Fruit fly (Drosophila melanogaster) whole organism, embryonic: ENCODE measurements around the gene Cpr66Cb.

Source experiments
- Ada2b ChIP-seq: fragments of 200-800 bp; sonication (Bioruptor generic); IDR thresholded peaks from 2 replicates; pipeline ENCODE4 v1.3.6; 2022; ENCODE audit warnings: missing biosample characterization, missing genetic modification characterization
- CG6854 ChIP-seq: fragments of 200-800 bp; sonication (Bioruptor generic); optimal IDR thresholded peaks from 3 replicates; lab custom pipeline; 2017; ENCODE audit warnings: missing biosample characterization, mild to moderate bottlenecking, missing genetic modification characterization
- HLH3B ChIP-seq: fragments of 200-800 bp; sonication (Bioruptor generic); IDR thresholded peaks from 2 replicates; pipeline ENCODE4 v1.3.6; 2022; ENCODE audit warnings: missing biosample characterization, missing genetic modification characterization
- Hey ChIP-seq: fragments of 200-800 bp; sonication (Bioruptor generic); optimal IDR thresholded peaks from 3 replicates; lab custom pipeline; 2018; ENCODE audit warnings: missing biosample characterization, mild to moderate bottlenecking, missing genetic modification characterization
- Sox100B ChIP-seq: fragments of 200-800 bp; sonication (Bioruptor generic); optimal IDR thresholded peaks from 3 replicates; lab custom pipeline; 2018; ENCODE audit warnings: missing biosample characterization, mild to moderate bottlenecking, missing genetic modification characterization
- abd-A ChIP-seq: fragments of 200-800 bp; sonication (Bioruptor generic); optimal IDR thresholded peaks from 3 replicates; lab custom pipeline; 2019; ENCODE audit warnings: missing biosample characterization, mild to moderate bottlenecking, missing genetic modification characterization, moderate library complexity
- gsb-n ChIP-seq: fragments of 200-800 bp; sonication (Bioruptor generic); optimal IDR thresholded peaks from 3 replicates; lab custom pipeline; 2018; ENCODE audit warnings: missing biosample characterization, mild to moderate bottlenecking, missing genetic modification characterization
- onecut ChIP-seq: fragments of 200-800 bp; sonication (Bioruptor generic); IDR thresholded peaks from 2 replicates; pipeline ENCODE4 v1.3.6; 2022; ENCODE audit warnings: missing biosample characterization, missing genetic modification characterization
- seq ChIP-seq: fragments of 200-800 bp; sonication (Bioruptor generic); IDR thresholded peaks from 2 replicates; pipeline ENCODE4 v1.3.6; 2022; ENCODE audit warnings: missing biosample characterization, missing genetic modification characterization
- sima ChIP-seq: fragments of 200-800 bp; sonication (Bioruptor generic); optimal IDR thresholded peaks from 2 replicates; lab custom pipeline; 2016; ENCODE audit warnings: missing biosample characterization, missing genetic modification characterization

DNA sequence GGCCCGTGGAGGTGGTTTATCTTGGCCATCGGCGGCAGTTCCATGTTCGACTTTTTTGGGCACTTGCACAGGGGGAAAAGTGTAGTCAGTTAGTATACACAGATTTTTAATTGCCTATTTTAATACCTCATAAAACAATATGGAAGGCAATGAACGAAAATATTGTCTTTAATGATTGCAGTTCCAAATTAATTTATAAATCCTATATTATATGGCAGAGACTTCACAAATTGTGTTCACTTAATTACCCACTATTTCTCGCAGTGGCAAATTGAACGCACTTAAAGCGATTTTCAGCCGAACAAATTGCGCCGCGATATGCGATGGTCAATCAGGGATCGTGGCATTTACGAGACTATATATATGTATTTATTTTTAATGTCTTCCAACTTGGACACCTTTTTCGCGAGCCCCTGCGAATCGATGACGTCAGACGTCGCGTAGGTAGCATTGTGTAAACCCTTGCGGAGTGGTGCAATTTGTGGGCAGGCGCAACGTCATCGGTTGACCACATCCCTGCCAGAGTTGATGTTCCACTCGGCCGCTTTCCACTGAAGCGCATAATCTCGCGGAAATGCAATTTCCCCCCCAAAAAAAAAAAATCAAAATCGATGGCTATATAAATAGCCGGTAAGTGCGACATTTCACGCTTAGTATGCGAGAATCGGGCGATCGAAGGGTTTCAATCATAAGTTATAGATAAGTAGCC is 16.2 kb upstream of the Cpr66Cb start, which contains the start of gene CG13670:
- no peak for TF ChIP-seq abd-A (tag; lab: Kevin White, UChicago)
- TF ChIP-seq gsb-n (tag; lab: Kevin White, UChicago) = no peak
- TF ChIP-seq Ada2b (GFP tag; lab: Robert Waterston, UW) = 0 out of 2 replicates have a peak, but pooled peaks have one; percentile 22
- no peak for TF ChIP-seq Hey (tag; lab: Kevin White, UChicago)
- TF ChIP-seq HLH3B (GFP tag; lab: Robert Waterston, UW) = no peak
- TF ChIP-seq CG6854 (GFP tag; lab: Kevin White, UChicago) = no peak
- TF ChIP-seq seq = no peak
- no peak for TF ChIP-seq onecut
- no peak for TF ChIP-seq sima
- no peak for TF ChIP-seq Sox100B (GFP tag; lab: Kevin White, UChicago)
